Worm (Caenorhabditis elegans) whole organism, L1 larva: Measurements from ENCODE around the gene ech-3.

Experiments used
- C16A3.4 ChIP-seq: fragments of 150-350 bp; optimal IDR thresholded peaks from 2 replicates; lab custom pipeline; 2014; ENCODE audit warnings: missing biosample characterization, missing genetic modification characterization
- F16B12.6 ChIP-seq: fragments of 150-350 bp; optimal IDR thresholded peaks from 2 replicates; lab custom pipeline; 2014; ENCODE audit warnings: missing biosample characterization, missing genetic modification characterization
- ama-1 ChIP-seq: fragments of 150-350 bp; optimal IDR thresholded peaks from 2 replicates; lab custom pipeline; 2014
- ceh-88 ChIP-seq: fragments of 200-800 bp; sonication (Bioruptor generic); IDR thresholded peaks from 2 replicates; pipeline ENCODE4 v1.3.6; 2022; ENCODE audit warnings: missing genetic modification characterization, missing compliant biosample characterization
- isw-1 ChIP-seq: fragments of 200-800 bp; sonication (Bioruptor generic); IDR thresholded peaks from 2 replicates; pipeline ENCODE4 v1.3.6; 2022; ENCODE audit warnings: missing genetic modification characterization, missing compliant biosample characterization
- lsy-2 ChIP-seq, 2 experiments: fragments of 150-350 bp; optimal IDR thresholded peaks; 2 replicates each; lab custom pipeline; 2014; ENCODE audit warnings: missing biosample characterization in 2 of 2, missing genetic modification characterization in 2 of 2
- nhr-11 ChIP-seq: fragments of 150-350 bp; optimal IDR thresholded peaks from 2 replicates; lab custom pipeline; 2014; ENCODE audit warnings: missing biosample characterization, missing genetic modification characterization
- nhr-12 ChIP-seq: sonication (generic microtip); optimal IDR thresholded peaks from 2 replicates; lab custom pipeline; 2017; ENCODE audit warnings: missing biosample characterization, missing genetic modification characterization
- nhr-237 ChIP-seq: fragments of 150-350 bp; optimal IDR thresholded peaks from 2 replicates; lab custom pipeline; 2014; ENCODE audit warnings: missing biosample characterization, missing genetic modification characterization
- nhr-76 ChIP-seq: sonication (generic microtip); optimal IDR thresholded peaks from 2 replicates; lab custom pipeline; 2017; ENCODE audit warnings: missing biosample characterization, missing genetic modification characterization
- rnt-1 ChIP-seq: sonication (generic microtip); optimal IDR thresholded peaks from 2 replicates; lab custom pipeline; 2016; ENCODE audit warnings: mild to moderate bottlenecking, missing genetic modification characterization, moderate library complexity, missing compliant biosample characterization
- sptf-1 ChIP-seq: fragments of 150-350 bp; optimal IDR thresholded peaks from 2 replicates; lab custom pipeline; 2014; ENCODE audit warnings: missing biosample characterization, missing genetic modification characterization

- no peak for TF ChIP-seq nhr-237 (tag; lab: Kevin White, UChicago)
- no peak for TF ChIP-seq nhr-11 (tag; lab: Kevin White, UChicago)
- no peak for TF ChIP-seq sptf-1 (tag; lab: Kevin White, UChicago)
- TF ChIP-seq ceh-88 (GFP tag; lab: Robert Waterston, UW) = no peak
- peak in 1 of 2 experiments; percentile 53 for TF ChIP-seq lsy-2 (tag; optimal IDR thresholded peaks at IDR 0.05; lab: Kevin White, UChicago)
- no peak for TF ChIP-seq isw-1 (GFP tag; lab: Robert Waterston, UW)
- TF ChIP-seq rnt-1 (tag; lab: Kevin White, UChicago) = no peak
- TF ChIP-seq C16A3.4 (tag; lab: Kevin White, UChicago) = no peak
- TF ChIP-seq nhr-12 (tag; lab: Kevin White, UChicago) = no peak
- TF ChIP-seq F16B12.6 (tag; lab: Kevin White, UChicago) = no peak
- no peak for TF ChIP-seq nhr-76 (tag; lab: Kevin White, UChicago)
- no peak for TF ChIP-seq ama-1
Measured at ce11 chrV:8027429-8028142, 5.6 kb downstream of the ech-3 start.
